Worm (Caenorhabditis elegans) whole organism, L1 larva: Measurements from ENCODE around the gene mvk-1.

Experiments
- C04F5.9 ChIP-seq: sonication (generic microtip); optimal IDR thresholded peaks from 2 replicates; lab custom pipeline; 2016; ENCODE audit warnings: missing genetic modification characterization, missing compliant biosample characterization
- C16A3.4 ChIP-seq: fragments of 150-350 bp; optimal IDR thresholded peaks from 2 replicates; lab custom pipeline; 2014; ENCODE audit warnings: missing biosample characterization, missing genetic modification characterization
- C34B4.2 ChIP-seq: sonication (generic microtip); optimal IDR thresholded peaks from 2 replicates; lab custom pipeline; 2017; ENCODE audit warnings: mild to moderate bottlenecking, missing genetic modification characterization, missing compliant biosample characterization
- aha-1 ChIP-seq: fragments of 150-350 bp; optimal IDR thresholded peaks from 2 replicates; lab custom pipeline; 2014; ENCODE audit warnings: missing biosample characterization, missing genetic modification characterization
- alr-1 ChIP-seq: fragments of 200-800 bp; sonication (Bioruptor generic); optimal IDR thresholded peaks from 2 replicates; lab custom pipeline; 2018; ENCODE audit warnings: borderline replicate concordance, mild to moderate bottlenecking, missing genetic modification characterization, missing compliant biosample characterization
- ama-1 ChIP-seq: fragments of 150-350 bp; optimal IDR thresholded peaks from 2 replicates; lab custom pipeline; 2014
- blmp-1 ChIP-seq: fragments of 150-350 bp; optimal IDR thresholded peaks from 2 replicates; lab custom pipeline; 2014; ENCODE audit warnings: missing biosample characterization, missing genetic modification characterization
- ceh-63 ChIP-seq: fragments of 200-800 bp; sonication (Bioruptor generic); optimal IDR thresholded peaks from 2 replicates; lab custom pipeline; 2018; ENCODE audit warnings: mild to moderate bottlenecking, missing genetic modification characterization, missing compliant biosample characterization
- ceh-8 ChIP-seq: fragments of 200-800 bp; sonication (Bioruptor generic); optimal IDR thresholded peaks from 2 replicates; lab custom pipeline; 2018; ENCODE audit warnings: mild to moderate bottlenecking, missing genetic modification characterization, moderate library complexity, missing compliant biosample characterization
- ceh-82 ChIP-seq, 3 experiments: fragments of 150-350 bp in 1 of 3; sonication (generic microtip) in 2 of 3; optimal IDR thresholded peaks; 2 replicates each; lab custom pipeline; 2014 to 2017; ENCODE audit warnings: missing biosample characterization in 3 of 3, missing genetic modification characterization in 3 of 3
- dpl-1 ChIP-seq, 3 experiments: fragments of 150-350 bp in 2 of 3; sonication (generic microtip) in 1 of 3; optimal IDR thresholded peaks; 2 replicates each; lab custom pipeline; 2014 to 2017; ENCODE audit warnings: missing biosample characterization in 3 of 3, missing genetic modification characterization in 3 of 3, missing genetic modification reagents in 3 of 3
- dsc-1 ChIP-seq: sonication (generic microtip); optimal IDR thresholded peaks from 2 replicates; lab custom pipeline; 2016; ENCODE audit warnings: mild to moderate bottlenecking, missing genetic modification characterization, missing compliant biosample characterization
- efl-1 ChIP-seq, 4 experiments: fragments of 150-350 bp; optimal IDR thresholded peaks in 3 of 4; peaks in 1 of 4; 1 replicate in 1 of 4; 2 replicates in 3 of 4; lab custom pipeline; 2014; ENCODE audit warnings: missing biosample characterization in 2 of 4, missing genetic modification characterization in 2 of 4, missing genetic modification reagents in 2 of 4
- efl-3 ChIP-seq: fragments of 200-800 bp; sonication (Bioruptor generic); optimal IDR thresholded peaks from 2 replicates; lab custom pipeline; 2018; ENCODE audit warnings: mild to moderate bottlenecking, missing genetic modification characterization, missing compliant biosample characterization
- egl-13 ChIP-seq: sonication (generic microtip); optimal IDR thresholded peaks from 2 replicates; lab custom pipeline; 2016; ENCODE audit warnings: missing genotype, missing genetic modification reagents, missing genetic modification characterization, missing compliant biosample characterization
- egl-27 ChIP-seq, 2 experiments: fragments of 150-350 bp in 1 of 2; sonication (generic microtip); optimal IDR thresholded peaks; 3 replicates each; lab custom pipeline; 2017 to 2018; ENCODE audit warnings: missing biosample characterization in 2 of 2, missing genetic modification characterization in 2 of 2, missing genetic modification reagents in 2 of 2
- elt-2 ChIP-seq: sonication (generic microtip); optimal IDR thresholded peaks from 2 replicates; lab custom pipeline; 2016; ENCODE audit warnings: missing genetic modification characterization, mild to moderate bottlenecking, inconsistent platforms, missing compliant biosample characterization, missing genetic modification reagents
- elt-3 ChIP-seq, 6 experiments: fragments of 150-350 bp in 1 of 6; sonication (generic microtip); optimal IDR thresholded peaks; 2 replicates each; lab custom pipeline; 2017 to 2018; ENCODE audit warnings: missing biosample characterization in 6 of 6, missing genetic modification characterization in 6 of 6, inconsistent platforms in 1 of 6
- fos-1 ChIP-seq: fragments of 150-350 bp; optimal IDR thresholded peaks from 2 replicates; lab custom pipeline; 2014; ENCODE audit warnings: missing biosample characterization, missing genetic modification characterization
- grh-1 ChIP-seq: fragments of 200-800 bp; sonication (Bioruptor generic); IDR thresholded peaks from 2 replicates; pipeline ENCODE4 v1.3.6; 2022; ENCODE audit warnings: missing genetic modification reagents, missing genetic modification characterization, missing compliant biosample characterization
- irx-1 ChIP-seq: sonication (generic microtip); optimal IDR thresholded peaks from 2 replicates; lab custom pipeline; 2016; ENCODE audit warnings: missing genetic modification characterization, missing compliant biosample characterization
- isw-1 ChIP-seq: fragments of 200-800 bp; sonication (Bioruptor generic); IDR thresholded peaks from 2 replicates; pipeline ENCODE4 v1.3.6; 2022; ENCODE audit warnings: missing genetic modification characterization, missing compliant biosample characterization
- lin-14 ChIP-seq: fragments of 200-800 bp; sonication (Bioruptor generic); optimal IDR thresholded peaks from 2 replicates; lab custom pipeline; 2018; ENCODE audit warnings: mild to moderate bottlenecking, missing genetic modification characterization, moderate library complexity, missing compliant biosample characterization
- lin-15B ChIP-seq: fragments of 150-350 bp; sonication (generic microtip); optimal IDR thresholded peaks from 3 replicates; lab custom pipeline; 2014; ENCODE audit warnings: missing biosample characterization, missing genetic modification characterization
- lin-39 ChIP-seq: fragments of 150-350 bp; optimal IDR thresholded peaks from 2 replicates; lab custom pipeline; 2014; ENCODE audit warnings: missing biosample characterization, missing genetic modification reagents, missing genetic modification characterization
- lsy-2 ChIP-seq, 2 experiments: fragments of 150-350 bp; optimal IDR thresholded peaks; 2 replicates each; lab custom pipeline; 2014; ENCODE audit warnings: missing biosample characterization in 2 of 2, missing genetic modification characterization in 2 of 2
- mdl-1 ChIP-seq, 2 experiments: fragments of 150-350 bp; optimal IDR thresholded peaks; 2 replicates each; lab custom pipeline; 2014 to 2017; ENCODE audit warnings: missing biosample characterization in 2 of 2, missing genetic modification characterization in 2 of 2, inconsistent platforms in 1 of 2
- mep-1 ChIP-seq: fragments of 150-350 bp; optimal IDR thresholded peaks from 2 replicates; lab custom pipeline; 2014; ENCODE audit warnings: missing biosample characterization, missing genetic modification characterization
- nhr-19 ChIP-seq: fragments of 200-800 bp; sonication (Bioruptor generic); conservative IDR thresholded peaks from 2 replicates; pipeline ENCODE4 v1.3.6; 2022; ENCODE audit warnings: missing genetic modification characterization, missing compliant biosample characterization
- nhr-20 ChIP-seq: sonication (generic microtip); optimal IDR thresholded peaks from 2 replicates; lab custom pipeline; 2016; ENCODE audit warnings: mild to moderate bottlenecking, missing genetic modification characterization, missing compliant biosample characterization
- nhr-237 ChIP-seq: fragments of 150-350 bp; optimal IDR thresholded peaks from 2 replicates; lab custom pipeline; 2014; ENCODE audit warnings: missing biosample characterization, missing genetic modification characterization
- nhr-28 ChIP-seq: fragments of 150-350 bp; optimal IDR thresholded peaks from 2 replicates; lab custom pipeline; 2014; ENCODE audit warnings: missing biosample characterization, missing genetic modification characterization
- nhr-47 ChIP-seq: sonication (generic microtip); optimal IDR thresholded peaks from 2 replicates; lab custom pipeline; 2016; ENCODE audit warnings: mild to moderate bottlenecking, missing genetic modification characterization, moderate library complexity, missing compliant biosample characterization
- nhr-71 ChIP-seq: sonication (generic microtip); optimal IDR thresholded peaks from 2 replicates; lab custom pipeline; 2016; ENCODE audit warnings: mild to moderate bottlenecking, missing genetic modification characterization, moderate library complexity, missing compliant biosample characterization
- nhr-90 ChIP-seq: sonication (generic microtip); optimal IDR thresholded peaks from 2 replicates; lab custom pipeline; 2016; ENCODE audit warnings: mild to moderate bottlenecking, missing genetic modification characterization, missing compliant biosample characterization; ENCODE audit not compliant: poor library complexity
- pqm-1 ChIP-seq: sonication (generic microtip); optimal IDR thresholded peaks from 3 replicates; lab custom pipeline; 2017; ENCODE audit warnings: missing biosample characterization, missing genetic modification characterization
- rnt-1 ChIP-seq: sonication (generic microtip); optimal IDR thresholded peaks from 2 replicates; lab custom pipeline; 2016; ENCODE audit warnings: mild to moderate bottlenecking, missing genetic modification characterization, moderate library complexity, missing compliant biosample characterization
- skn-1 ChIP-seq: fragments of 150-350 bp; optimal IDR thresholded peaks from 2 replicates; lab custom pipeline; 2014; ENCODE audit warnings: missing biosample characterization, missing genetic modification characterization
- sptf-1 ChIP-seq: fragments of 150-350 bp; optimal IDR thresholded peaks from 2 replicates; lab custom pipeline; 2014; ENCODE audit warnings: missing biosample characterization, missing genetic modification characterization
- sup-37 ChIP-seq: fragments of 200-800 bp; sonication (Bioruptor generic); optimal IDR thresholded peaks from 2 replicates; lab custom pipeline; 2018; ENCODE audit warnings: mild to moderate bottlenecking, missing genetic modification characterization, missing compliant biosample characterization
- swsn-7 ChIP-seq: sonication (generic microtip); optimal IDR thresholded peaks from 2 replicates; lab custom pipeline; 2016; ENCODE audit warnings: missing genetic modification characterization, missing compliant biosample characterization
- unc-30 ChIP-seq: sonication (generic microtip); optimal IDR thresholded peaks from 2 replicates; lab custom pipeline; 2017; ENCODE audit warnings: missing biosample characterization, missing genetic modification characterization
- unc-62 ChIP-seq: fragments of 150-350 bp; optimal IDR thresholded peaks from 2 replicates; lab custom pipeline; 2014; ENCODE audit warnings: missing biosample characterization, missing genetic modification reagents, missing genetic modification characterization
- unc-86 ChIP-seq: sonication (generic microtip); optimal IDR thresholded peaks from 2 replicates; lab custom pipeline; 2016; ENCODE audit warnings: missing genetic modification characterization, missing compliant biosample characterization
- vab-15 ChIP-seq: sonication (generic microtip); optimal IDR thresholded peaks from 2 replicates; lab custom pipeline; 2017; ENCODE audit warnings: missing genotype, mild to moderate bottlenecking, missing genetic modification characterization, missing compliant biosample characterization

mvk-1 gene

DNA sequence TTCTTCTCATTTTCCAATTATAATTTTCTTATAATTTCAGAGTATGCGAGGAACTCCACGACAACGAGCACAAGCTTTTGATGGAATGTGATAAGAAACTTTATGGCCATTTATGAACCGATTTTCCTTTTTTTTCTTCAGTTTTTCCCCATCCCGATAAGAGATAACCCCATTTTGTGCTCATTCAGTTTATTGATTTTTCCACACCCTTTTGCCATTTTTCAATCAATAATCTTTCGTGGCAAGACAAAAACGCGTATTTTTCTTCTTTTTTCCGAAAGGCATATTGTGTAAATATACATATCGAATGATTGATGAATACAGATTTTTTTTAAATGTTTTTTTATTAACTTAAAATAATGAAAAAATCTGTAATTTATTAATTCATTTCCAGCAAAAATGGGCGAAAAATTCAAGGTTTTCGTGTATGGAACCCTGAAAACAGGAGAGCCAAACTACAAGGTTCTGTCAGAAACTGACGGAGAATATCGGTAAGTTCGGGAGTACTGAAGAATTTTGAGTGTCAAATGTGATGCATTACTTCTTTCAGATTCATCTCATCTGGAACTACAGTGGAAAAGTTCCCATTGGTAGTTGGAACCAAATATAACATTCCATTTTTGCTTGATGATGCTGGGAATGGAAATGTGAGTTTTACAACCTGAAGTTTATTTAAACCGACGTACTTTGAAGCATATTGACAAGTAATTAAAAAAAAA is 28.3 kb upstream of the mvk-1 start, which contains the start of gene F42A10.9:
F42A10.9 (plus strand) TSS at position 321 of the 719 bp plus-strand sequence.
- TF ChIP-seq elt-2 (tag; lab: Kevin White, UChicago): peak; percentile 4
- TF ChIP-seq nhr-47: peak; percentile 5
- TF ChIP-seq mep-1 (tag; lab: Kevin White, UChicago): peak; percentile 45
- TF ChIP-seq nhr-90 (tag; lab: Kevin White, UChicago): peak; percentile 25
- TF ChIP-seq C04F5.9 (tag; lab: Kevin White, UChicago): no peak
- TF ChIP-seq egl-13 (tag; lab: Kevin White, UChicago): no peak
- peak; percentile 50 for TF ChIP-seq ama-1 (lab: Kevin White, UChicago)
- no peak for TF ChIP-seq alr-1 (tag; lab: Kevin White, UChicago)
- TF ChIP-seq nhr-20 (tag; lab: Kevin White, UChicago): no peak
- peak in 1 of 2 experiments; percentile 18 for TF ChIP-seq lsy-2 (tag; optimal IDR thresholded peaks at IDR 0.05; lab: Kevin White, UChicago)
- no peak for TF ChIP-seq efl-1 (optimal IDR thresholded peaks at IDR 0.05; lab: Kevin White, UChicago)
- peak in 1 of 2 experiments; percentile 38 for TF ChIP-seq efl-1 (GFP tag; optimal IDR thresholded peaks at IDR 0.05 in 1 of 2; lab: Kevin White, UChicago)
- no peak for TF ChIP-seq mdl-1 (tag; optimal IDR thresholded peaks at IDR 0.05; lab: Kevin White, UChicago)

DNA sequence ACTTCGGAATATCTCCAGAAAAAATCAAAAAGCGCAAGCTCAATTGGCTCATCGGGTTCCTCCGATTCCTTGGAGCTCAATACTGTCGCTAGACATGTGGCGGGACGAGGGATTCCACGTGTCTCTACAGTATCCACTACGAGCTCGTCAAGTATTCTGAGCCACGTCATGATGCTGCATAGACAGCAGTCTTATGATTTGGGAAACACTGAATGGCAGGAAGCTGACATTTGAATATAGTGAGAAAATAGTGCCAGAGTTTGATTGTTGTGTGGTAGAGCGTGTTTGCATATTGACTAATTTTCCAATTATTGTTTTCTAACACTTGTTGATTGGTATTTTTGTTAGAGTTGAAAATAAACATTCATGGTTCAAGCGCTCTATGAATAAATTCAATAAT is 27.3 kb upstream of the mvk-1 start:
- TF ChIP-seq ceh-63 (GFP tag; lab: Kevin White, UChicago): no peak
- TF ChIP-seq C16A3.4 (tag; lab: Kevin White, UChicago): no peak
- TF ChIP-seq irx-1: no peak
- no peak for TF ChIP-seq efl-3
- TF ChIP-seq sup-37 (GFP tag; lab: Kevin White, UChicago): no peak
- TF ChIP-seq swsn-7 (tag; lab: Kevin White, UChicago): no peak
- TF ChIP-seq unc-86: no peak
- no peak for TF ChIP-seq aha-1
- no peak for TF ChIP-seq nhr-71
- TF ChIP-seq ceh-82 (tag; optimal IDR thresholded peaks at IDR 0.05; lab: Kevin White, UChicago): no peak
- TF ChIP-seq lin-39 (tag; lab: Kevin White, UChicago): no peak
- TF ChIP-seq unc-30 (tag; lab: Kevin White, UChicago): no peak

DNA sequence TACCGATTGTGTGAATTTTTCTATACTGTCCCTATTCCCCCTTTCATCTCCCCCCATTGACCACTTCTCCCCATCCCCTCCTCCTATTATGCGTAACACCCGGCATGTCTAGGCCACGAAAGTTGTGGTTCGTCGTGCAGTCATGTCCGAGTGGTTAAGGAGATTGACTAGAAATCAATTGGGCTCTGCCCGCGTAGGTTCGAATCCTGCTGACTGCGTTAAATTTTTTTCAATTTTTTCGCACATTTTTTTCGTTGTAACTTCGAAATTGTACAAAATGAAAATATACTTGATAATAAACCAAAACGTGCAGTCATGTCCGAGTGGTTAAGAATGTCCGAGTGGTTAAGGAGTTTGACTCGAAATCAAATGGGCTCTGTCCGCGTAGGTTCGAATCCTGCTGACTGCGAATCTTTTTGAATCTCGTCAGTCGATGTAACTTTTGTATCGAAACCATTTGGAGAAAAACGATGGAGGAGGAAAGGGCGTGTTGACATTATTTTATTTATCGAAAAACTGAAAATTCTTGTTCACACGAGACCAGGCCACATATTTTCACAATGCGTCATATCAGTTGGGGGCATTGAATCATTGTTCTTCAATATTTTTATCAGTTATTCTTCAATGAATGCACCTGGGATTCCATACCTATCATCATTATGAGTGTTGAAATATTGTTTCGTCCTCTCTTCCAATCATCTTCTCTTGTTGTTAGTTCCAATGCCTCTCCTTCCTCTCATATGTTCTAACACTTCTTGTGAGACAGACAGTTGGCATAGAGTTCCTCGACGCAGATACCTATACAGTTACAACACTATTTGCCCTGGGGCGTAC is 22.8 kb upstream of the mvk-1 start, which contains the start of gene nfm-1:
nfm-1 (plus strand) TSS at position 812 of the 834 bp plus-strand sequence.
- TF ChIP-seq nhr-237 (tag; lab: Kevin White, UChicago) (peak; percentile 33), skn-1 (tag; lab: Kevin White, UChicago) (peak; percentile 24), vab-15 (peak; percentile 15), dsc-1 (peak; percentile 60), ceh-63 (GFP tag; lab: Kevin White, UChicago) (no peak), blmp-1 (peak; percentile 57), elt-2 (tag; lab: Kevin White, UChicago) (peak; percentile 81), ceh-82 (tag; optimal IDR thresholded peaks at IDR 0.05; lab: Kevin White, UChicago) (peak in 2 of 3 experiments; percentile 62 to 73), mep-1 (tag; lab: Kevin White, UChicago) (peak; percentile 77), dpl-1 (GFP tag; optimal IDR thresholded peaks at IDR 0.05; lab: Kevin White, UChicago) (peak; percentile 13 to 48 (median 26)), ceh-8 (GFP tag; lab: Kevin White, UChicago) (no peak), sptf-1 (tag; lab: Kevin White, UChicago) (no peak), isw-1 (peak; percentile 38), egl-27 (tag; optimal IDR thresholded peaks at IDR 0.05; lab: Kevin White, UChicago) (peak in 1 of 2 experiments; percentile 3), pqm-1 (tag; lab: Kevin White, UChicago) (no peak), nhr-47 (peak; percentile 72), elt-3 (tag; optimal IDR thresholded peaks at IDR 0.05; lab: Kevin White, UChicago) (peak in 3 of 6 experiments; percentile 27 to 72 (median 33)), rnt-1 (tag; lab: Kevin White, UChicago) (peak; percentile 63), lin-15B (peak; percentile 5), fos-1 (tag; lab: Kevin White, UChicago) (peak; percentile 42), C34B4.2 (tag; lab: Kevin White, UChicago) (no peak), lin-14 (GFP tag; lab: Kevin White, UChicago) (peak; percentile 72), nhr-20 (tag; lab: Kevin White, UChicago) (peak; percentile 38), unc-30 (tag; lab: Kevin White, UChicago) (no peak), grh-1 (GFP tag; lab: Robert Waterston, UW) (0 out of 2 replicates have a peak, but pooled peaks have one; percentile 6), nhr-19 (GFP tag; lab: Robert Waterston, UW) (peak; percentile 71), unc-62 (GFP tag; lab: Kevin White, UChicago) (no peak), nhr-28 (tag; lab: Kevin White, UChicago) (no peak)
